Worm (Caenorhabditis elegans) whole organism, young adult: ENCODE measurements around the gene rpl-38.

Experiments used
- B0019.2 ChIP-seq: fragments of 200-800 bp; sonication (Bioruptor generic); conservative IDR thresholded peaks from 2 replicates; pipeline ENCODE4 v1.3.6; 2022; ENCODE audit warnings: missing genetic modification reagents, missing genetic modification characterization, missing compliant biosample characterization
- B0035.1 ChIP-seq: sonication (generic microtip); optimal IDR thresholded peaks from 2 replicates; lab custom pipeline; 2016; ENCODE audit warnings: missing genetic modification characterization, mild to moderate bottlenecking, missing compliant biosample characterization, missing genotype, missing genetic modification reagents
- B0336.3 ChIP-seq: fragments of 200-800 bp; sonication (Bioruptor generic); IDR thresholded peaks from 2 replicates; pipeline ENCODE4 v1.3.6; 2022; ENCODE audit warnings: missing genetic modification characterization, missing compliant biosample characterization
- D2030.7 ChIP-seq: fragments of 200-800 bp; sonication (Bioruptor generic); IDR thresholded peaks from 2 replicates; pipeline ENCODE4 v1.3.6; 2022; ENCODE audit warnings: missing genetic modification reagents, missing genetic modification characterization, missing compliant biosample characterization
- F52B5.7 ChIP-seq: sonication (generic microtip); optimal IDR thresholded peaks from 2 replicates; lab custom pipeline; 2016; ENCODE audit warnings: mild to moderate bottlenecking, missing genetic modification characterization, missing compliant biosample characterization
- F57A8.1 ChIP-seq: fragments of 200-800 bp; sonication (Bioruptor generic); optimal IDR thresholded peaks from 2 replicates; lab custom pipeline; 2018; ENCODE audit warnings: mild to moderate bottlenecking, missing genetic modification characterization, moderate library complexity, missing compliant biosample characterization
- F57C9.4 ChIP-seq: sonication (generic microtip); optimal IDR thresholded peaks from 2 replicates; lab custom pipeline; 2017; ENCODE audit warnings: mild to moderate bottlenecking, missing genetic modification characterization, missing compliant biosample characterization
- K11D2.4 ChIP-seq: fragments of 200-800 bp; sonication (Bioruptor generic); IDR thresholded peaks from 2 replicates; pipeline ENCODE4 v1.3.6; 2022; ENCODE audit warnings: missing genetic modification reagents, missing genetic modification characterization, missing compliant biosample characterization
- K12H6.12 ChIP-seq: fragments of 200-800 bp; sonication (Bioruptor generic); optimal IDR thresholded peaks from 2 replicates; lab custom pipeline; 2018; ENCODE audit warnings: mild to moderate bottlenecking, missing genetic modification characterization, missing compliant biosample characterization
- Y56A3A.18 ChIP-seq: fragments of 200-800 bp; sonication (Bioruptor generic); IDR thresholded peaks from 2 replicates; pipeline ENCODE4 v1.3.6; 2022; ENCODE audit warnings: missing genetic modification reagents, missing genetic modification characterization, missing compliant biosample characterization
- aptf-2 ChIP-seq: fragments of 200-800 bp; sonication (Bioruptor generic); conservative IDR thresholded peaks from 2 replicates; pipeline ENCODE4 v1.3.6; 2022; ENCODE audit warnings: missing genetic modification reagents, missing genetic modification characterization, missing compliant biosample characterization
- bed-1 ChIP-seq: fragments of 200-800 bp; sonication (Bioruptor generic); IDR thresholded peaks from 2 replicates; pipeline ENCODE4 v1.3.6; 2022; ENCODE audit warnings: missing genetic modification reagents, missing genetic modification characterization, missing compliant biosample characterization
- bed-2 ChIP-seq: fragments of 200-800 bp; sonication (Bioruptor generic); IDR thresholded peaks from 2 replicates; pipeline ENCODE4 v1.3.6; 2022; ENCODE audit warnings: missing genetic modification reagents, missing genetic modification characterization, missing compliant biosample characterization
- ceh-100 ChIP-seq: fragments of 200-800 bp; sonication (Bioruptor generic); IDR thresholded peaks from 2 replicates; pipeline ENCODE4 v1.3.6; 2022; ENCODE audit warnings: missing genetic modification reagents, missing genetic modification characterization, missing compliant biosample characterization
- ceh-27 ChIP-seq: fragments of 200-800 bp; sonication (Bioruptor generic); optimal IDR thresholded peaks from 2 replicates; lab custom pipeline; 2018; ENCODE audit warnings: mild to moderate bottlenecking, missing genetic modification characterization, moderate library complexity, missing compliant biosample characterization
- ets-4 ChIP-seq: fragments of 200-800 bp; sonication (Bioruptor generic); optimal IDR thresholded peaks from 2 replicates; lab custom pipeline; 2018; ENCODE audit warnings: mild to moderate bottlenecking, missing genetic modification characterization, missing compliant biosample characterization
- him-1 ChIP-seq: sonication (generic microtip); optimal IDR thresholded peaks from 2 replicates; lab custom pipeline; 2016; ENCODE audit warnings: missing genotype, missing genetic modification reagents, missing genetic modification characterization, missing compliant biosample characterization
- hlh-12 ChIP-seq: sonication (generic microtip); optimal IDR thresholded peaks from 2 replicates; lab custom pipeline; 2016; ENCODE audit warnings: missing genetic modification characterization, missing compliant biosample characterization
- hlh-26 ChIP-seq: fragments of 200-800 bp; sonication (Bioruptor generic); conservative IDR thresholded peaks from 2 replicates; pipeline ENCODE4 v1.3.6; 2022; ENCODE audit warnings: missing genetic modification reagents, missing genetic modification characterization, missing compliant biosample characterization
- hsf-1 ChIP-seq: fragments of 200-800 bp; sonication (Bioruptor generic); IDR thresholded peaks from 2 replicates; pipeline ENCODE4 v1.3.6; 2022; ENCODE audit warnings: missing genetic modification reagents, missing genetic modification characterization, missing compliant biosample characterization
- lag-1 ChIP-seq: fragments of 200-800 bp; sonication (Bioruptor generic); IDR thresholded peaks from 2 replicates; pipeline ENCODE4 v1.3.6; 2022; ENCODE audit warnings: missing genetic modification reagents, missing genetic modification characterization, missing compliant biosample characterization
- lin-26 ChIP-seq: fragments of 200-800 bp; sonication (Bioruptor generic); IDR thresholded peaks from 2 replicates; pipeline ENCODE4 v1.3.6; 2022; ENCODE audit warnings: missing genetic modification reagents, missing genetic modification characterization, missing compliant biosample characterization
- lin-54 ChIP-seq: fragments of 200-800 bp; sonication (Bioruptor generic); optimal IDR thresholded peaks from 2 replicates; lab custom pipeline; 2018; ENCODE audit warnings: mild to moderate bottlenecking, missing genetic modification characterization, missing compliant biosample characterization
- lsl-1 ChIP-seq: fragments of 200-800 bp; sonication (Bioruptor generic); optimal IDR thresholded peaks from 2 replicates; lab custom pipeline; 2018; ENCODE audit warnings: mild to moderate bottlenecking, missing genetic modification characterization, moderate library complexity, missing compliant biosample characterization
- lsy-27 ChIP-seq: sonication (generic microtip); optimal IDR thresholded peaks from 2 replicates; lab custom pipeline; 2017; ENCODE audit warnings: missing genetic modification characterization, mild to moderate bottlenecking, missing compliant biosample characterization, antibody characterized with exemption, missing genotype, borderline replicate concordance; ENCODE audit not compliant: insufficient read depth
- madf-10 ChIP-seq: sonication (generic microtip); optimal IDR thresholded peaks from 2 replicates; lab custom pipeline; 2016; ENCODE audit warnings: mild to moderate bottlenecking, missing genetic modification characterization, missing compliant biosample characterization
- madf-6 ChIP-seq: fragments of 200-800 bp; sonication (Bioruptor generic); IDR thresholded peaks from 2 replicates; pipeline ENCODE4 v1.3.6; 2022; ENCODE audit warnings: missing genetic modification reagents, missing genetic modification characterization, missing compliant biosample characterization
- mes-4 ChIP-seq: sonication (generic microtip); optimal IDR thresholded peaks from 2 replicates; lab custom pipeline; 2016; ENCODE audit warnings: missing genotype, missing genetic modification characterization, missing compliant biosample characterization
- nfya-1 ChIP-seq: sonication (generic microtip); optimal IDR thresholded peaks from 2 replicates; lab custom pipeline; 2017; ENCODE audit warnings: antibody characterized with exemption, missing compliant biosample characterization, missing genetic modification characterization, borderline replicate concordance; ENCODE audit not compliant: insufficient read depth
- nhr-120 ChIP-seq: fragments of 200-800 bp; sonication (Bioruptor generic); IDR thresholded peaks from 2 replicates; pipeline ENCODE4 v1.3.6; 2022; ENCODE audit warnings: missing genetic modification characterization, missing compliant biosample characterization
- nhr-179 ChIP-seq: sonication (generic microtip); optimal IDR thresholded peaks from 2 replicates; lab custom pipeline; 2016; ENCODE audit warnings: mild to moderate bottlenecking, missing genetic modification characterization, missing compliant biosample characterization
- nhr-80 ChIP-seq: sonication (generic microtip); optimal IDR thresholded peaks from 2 replicates; lab custom pipeline; 2016; ENCODE audit warnings: missing genetic modification characterization, missing compliant biosample characterization
- pbrm-1 ChIP-seq: fragments of 200-800 bp; sonication (Bioruptor generic); IDR thresholded peaks from 2 replicates; pipeline ENCODE4 v1.3.6; 2022; ENCODE audit warnings: missing genetic modification reagents, missing genetic modification characterization, missing compliant biosample characterization
- pha-4 ChIP-seq: fragments of 150-350 bp; sonication (generic microtip); optimal IDR thresholded peaks from 2 replicates; lab custom pipeline; 2014; ENCODE audit warnings: missing biosample characterization, missing genetic modification reagents, missing genetic modification characterization
- rcor-1 ChIP-seq: fragments of 200-800 bp; sonication (Bioruptor generic); IDR thresholded peaks from 2 replicates; pipeline ENCODE4 v1.3.6; 2022; ENCODE audit warnings: missing genetic modification reagents, missing genetic modification characterization, missing compliant biosample characterization
- rec-8 ChIP-seq, 2 experiments: sonication (generic microtip); optimal IDR thresholded peaks; 2 replicates each; lab custom pipeline; 2016; ENCODE audit warnings: mild to moderate bottlenecking in 2 of 2, missing genetic modification characterization in 2 of 2, missing genetic modification reagents in 2 of 2, missing genotype in 2 of 2, missing biosample characterization in 1 of 2, missing compliant biosample characterization in 1 of 2, moderate library complexity in 1 of 2
- rpc-1 ChIP-seq, 2 experiments: fragments of 150-350 bp in 1 of 2; sonication (generic microtip) in 1 of 2; optimal IDR thresholded peaks; 2 replicates each; lab custom pipeline; 2014 to 2018; ENCODE audit warnings: missing biosample characterization in 1 of 2, missing genetic modification characterization in 1 of 2, missing genetic modification reagents in 1 of 2, missing genotype in 1 of 2
- sdz-38 ChIP-seq: sonication (generic microtip); optimal IDR thresholded peaks from 2 replicates; lab custom pipeline; 2016; ENCODE audit warnings: missing genotype, missing genetic modification characterization, missing compliant biosample characterization
- sea-2 ChIP-seq: fragments of 200-800 bp; sonication (Bioruptor generic); IDR thresholded peaks from 2 replicates; pipeline ENCODE4 v1.3.6; 2022; ENCODE audit warnings: missing genetic modification characterization, missing compliant biosample characterization
- sptf-2 ChIP-seq: fragments of 200-800 bp; sonication (Bioruptor generic); optimal IDR thresholded peaks from 2 replicates; lab custom pipeline; 2018; ENCODE audit warnings: mild to moderate bottlenecking, missing genetic modification characterization, missing compliant biosample characterization
- tbp1 ChIP-seq: fragments of 200-800 bp; sonication (Bioruptor generic); optimal IDR thresholded peaks from 2 replicates; lab custom pipeline; 2018; ENCODE audit warnings: mild to moderate bottlenecking, missing genetic modification characterization, missing compliant biosample characterization
- tlf-1 ChIP-seq: fragments of 200-800 bp; sonication (Bioruptor generic); optimal IDR thresholded peaks from 2 replicates; lab custom pipeline; 2018; ENCODE audit warnings: mild to moderate bottlenecking, missing genetic modification characterization, missing compliant biosample characterization
- unc-130 ChIP-seq: sonication (generic microtip); optimal IDR thresholded peaks from 2 replicates; lab custom pipeline; 2016; ENCODE audit warnings: missing genetic modification reagents, missing genetic modification characterization, missing compliant biosample characterization
- unc-62 ChIP-seq: fragments of 150-350 bp; optimal IDR thresholded peaks from 2 replicates; lab custom pipeline; 2014; ENCODE audit warnings: missing biosample characterization, missing genetic modification reagents, missing genetic modification characterization
- xnd-1 ChIP-seq: sonication (generic microtip); optimal IDR thresholded peaks from 2 replicates; lab custom pipeline; 2016; ENCODE audit warnings: missing genotype, missing genetic modification reagents, missing genetic modification characterization, missing compliant biosample characterization
- zfh-2 ChIP-seq: fragments of 200-800 bp; sonication (Bioruptor generic); conservative IDR thresholded peaks from 2 replicates; pipeline ENCODE4 v1.3.6; 2022; ENCODE audit warnings: missing genetic modification reagents, missing genetic modification characterization, missing compliant biosample characterization
- zim-3 ChIP-seq: sonication (generic microtip); optimal IDR thresholded peaks from 2 replicates; lab custom pipeline; 2017; ENCODE audit warnings: mild to moderate bottlenecking, missing genetic modification characterization, moderate library complexity, missing compliant biosample characterization
- ztf-18 ChIP-seq: sonication (generic microtip); optimal IDR thresholded peaks from 2 replicates; lab custom pipeline; 2016; ENCODE audit warnings: missing genotype, mild to moderate bottlenecking, missing genetic modification characterization, missing compliant biosample characterization
- ztf-3 ChIP-seq: fragments of 200-800 bp; sonication (Bioruptor generic); optimal IDR thresholded peaks from 2 replicates; lab custom pipeline; 2018; ENCODE audit warnings: mild to moderate bottlenecking, missing genetic modification characterization, missing compliant biosample characterization

Gene rpl-38

ce11 chrV:15551642-15552041 is 39.7 kb downstream of the rpl-38 start (continued):
- peak; percentile 25; the same call in 1 of the 2 replicates for TF ChIP-seq zfh-2 (GFP tag; lab: Robert Waterston, UW)
- 0 out of 2 replicates have a peak, but pooled peaks have one; percentile 34 for TF ChIP-seq ceh-100 (GFP tag; lab: Robert Waterston, UW)
- TF ChIP-seq mes-4 = peak; percentile 32
- no peak for TF ChIP-seq ztf-3 (GFP tag; lab: Kevin White, UChicago)
- peak; percentile 31 for TF ChIP-seq B0035.1
- TF ChIP-seq unc-130 (GFP tag; lab: Kevin White, UChicago) = peak; percentile 24
- no peak for TF ChIP-seq tlf-1 (GFP tag; lab: Kevin White, UChicago)
- TF ChIP-seq ets-4 (GFP tag; lab: Kevin White, UChicago) = peak; percentile 18
- no peak for TF ChIP-seq unc-62 (GFP tag; lab: Kevin White, UChicago)
- peak; percentile 91 for TF ChIP-seq lin-26 (GFP tag; lab: Robert Waterston, UW)
- TF ChIP-seq ztf-18 (tag; lab: Kevin White, UChicago) = peak; percentile 57
- peak; percentile 70 for TF ChIP-seq D2030.7
- peak; percentile 44 for TF ChIP-seq madf-6 (GFP tag; lab: Robert Waterston, UW)
- peak; percentile 56; the same call in 1 of the 2 replicates for TF ChIP-seq hsf-1 (GFP tag; lab: Robert Waterston, UW)
- no peak for TF ChIP-seq F52B5.7
- peak; percentile 71 for TF ChIP-seq him-1
- TF ChIP-seq bed-1 (GFP tag; lab: Robert Waterston, UW) = no peak
- no peak for TF ChIP-seq sdz-38 (tag; lab: Kevin White, UChicago)
- no peak for TF ChIP-seq F57C9.4
- 0 out of 2 replicates have a peak, but pooled peaks have one; percentile 43 for TF ChIP-seq rcor-1
- no peak for TF ChIP-seq bed-2 (GFP tag; lab: Robert Waterston, UW)
- TF ChIP-seq lin-54 (GFP tag; lab: Kevin White, UChicago) = peak; percentile 42
- TF ChIP-seq hlh-12 (tag; lab: Kevin White, UChicago) = no peak
- no peak for TF ChIP-seq aptf-2 (GFP tag; lab: Robert Waterston, UW)
- TF ChIP-seq madf-10 = peak; percentile 62
- TF ChIP-seq xnd-1 (tag; lab: Kevin White, UChicago) = no peak
- no peak for TF ChIP-seq K11D2.4 (GFP tag; lab: Robert Waterston, UW)
- no peak for TF ChIP-seq hlh-26 (GFP tag; lab: Robert Waterston, UW)
- TF ChIP-seq F57A8.1 (GFP tag; lab: Kevin White, UChicago) = no peak
- peak; percentile 98 for TF ChIP-seq tbp1
- peak; percentile 43; the same call in 1 of the 2 replicates for TF ChIP-seq B0336.3
- TF ChIP-seq rpc-1 (optimal IDR thresholded peaks at IDR 0.05; lab: Kevin White, UChicago) = peak; percentile 80
- TF ChIP-seq rpc-1 (tag; optimal IDR thresholded peaks at IDR 0.05; lab: Kevin White, UChicago) = peak; percentile 85
- TF ChIP-seq Y56A3A.18 (GFP tag; lab: Robert Waterston, UW) = peak; percentile 84; the same call in 1 of the 2 replicates
- peak; percentile 62 for TF ChIP-seq pbrm-1 (GFP tag; lab: Robert Waterston, UW)
- peak; percentile 9 for TF ChIP-seq nhr-80 (tag; lab: Kevin White, UChicago)
- TF ChIP-seq ceh-27 (GFP tag; lab: Kevin White, UChicago) = peak; percentile 17
- TF ChIP-seq nhr-179 (tag; lab: Kevin White, UChicago) = peak; percentile 44
- no peak for TF ChIP-seq lsy-27 (tag; lab: Kevin White, UChicago)
- TF ChIP-seq pha-4 (tag; lab: Kevin White, UChicago) = no peak
- TF ChIP-seq lag-1 = no peak
- no peak for TF ChIP-seq nhr-120
- TF ChIP-seq B0019.2 = no peak
- no peak for TF ChIP-seq nfya-1 (tag; lab: Kevin White, UChicago)
- TF ChIP-seq sptf-2 (GFP tag; lab: Kevin White, UChicago) = no peak
- TF ChIP-seq lsl-1 = peak; percentile 30
- peak; percentile 36 to 56 for TF ChIP-seq rec-8 (tag; optimal IDR thresholded peaks at IDR 0.05; lab: Kevin White, UChicago)
- TF ChIP-seq K12H6.12 = no peak
- TF ChIP-seq zim-3 (tag; lab: Kevin White, UChicago) = peak; percentile 72
- TF ChIP-seq sea-2 (GFP tag; lab: Robert Waterston, UW) = no peak
